Fruit fly (Drosophila melanogaster) whole organism, prepupa: Measurements from ENCODE around the gene ND-18.

Experiments
- CG34406 ChIP-seq: fragments of 200-800 bp; sonication (Bioruptor generic); optimal IDR thresholded peaks from 3 replicates; lab custom pipeline; 2016; ENCODE audit warnings: missing biosample characterization, missing genetic modification characterization
- CG6163 ChIP-seq: fragments of 200-800 bp; sonication (Bioruptor generic); IDR thresholded peaks from 3 replicates; pipeline ENCODE4 v1.3.6; 2022; ENCODE audit warnings: missing biosample characterization, missing genetic modification characterization
- CG6792 ChIP-seq: fragments of 200-800 bp; sonication (Bioruptor generic); optimal IDR thresholded peaks from 3 replicates; lab custom pipeline; 2016; ENCODE audit warnings: missing biosample characterization, missing genetic modification characterization
- Gug ChIP-seq: fragments of 200-800 bp; sonication (Bioruptor generic); IDR thresholded peaks from 2 replicates; pipeline ENCODE4 v1.3.6; 2022; ENCODE audit warnings: missing biosample characterization, missing genetic modification characterization
- OdsH ChIP-seq: fragments of 200-800 bp; sonication (Bioruptor generic); optimal IDR thresholded peaks from 3 replicates; lab custom pipeline; 2016; ENCODE audit warnings: missing biosample characterization, missing genetic modification characterization
- acj6 ChIP-seq: fragments of 200-800 bp; sonication (Bioruptor generic); optimal IDR thresholded peaks from 3 replicates; lab custom pipeline; 2016; ENCODE audit warnings: missing biosample characterization, missing genetic modification characterization
- esn ChIP-seq: fragments of 200-800 bp; sonication (Bioruptor generic); optimal IDR thresholded peaks from 2 replicates; lab custom pipeline; 2016; ENCODE audit warnings: missing biosample characterization, mild to moderate bottlenecking, missing genetic modification characterization, moderate library complexity
- fd59A ChIP-seq: fragments of 200-800 bp; sonication (Bioruptor generic); optimal IDR thresholded peaks from 2 replicates; lab custom pipeline; 2017; ENCODE audit warnings: missing biosample characterization, mild to moderate bottlenecking, missing genetic modification characterization, missing genetic modification reagents

- TF ChIP-seq Gug (GFP tag; lab: Robert Waterston, UW), result no peak
- TF ChIP-seq esn, result no peak
- TF ChIP-seq CG34406 (GFP tag; lab: Kevin White, UChicago), result no peak
- TF ChIP-seq CG6792, result no peak
- no peak for TF ChIP-seq CG6163 (GFP tag; lab: Robert Waterston, UW)
- no peak for TF ChIP-seq fd59A (GFP tag; lab: Kevin White, UChicago)
- TF ChIP-seq OdsH (GFP tag; lab: Kevin White, UChicago), result no peak
- no peak for TF ChIP-seq acj6 (GFP tag; lab: Kevin White, UChicago)
Observed at dm6 chrX:19474763-19475162, 17.5 kb upstream of the ND-18 start, which contains the start of gene narya.
